Fruit fly (Drosophila melanogaster): ENCODE data around the gene CG6813.

The CG6813 gene

DNA sequence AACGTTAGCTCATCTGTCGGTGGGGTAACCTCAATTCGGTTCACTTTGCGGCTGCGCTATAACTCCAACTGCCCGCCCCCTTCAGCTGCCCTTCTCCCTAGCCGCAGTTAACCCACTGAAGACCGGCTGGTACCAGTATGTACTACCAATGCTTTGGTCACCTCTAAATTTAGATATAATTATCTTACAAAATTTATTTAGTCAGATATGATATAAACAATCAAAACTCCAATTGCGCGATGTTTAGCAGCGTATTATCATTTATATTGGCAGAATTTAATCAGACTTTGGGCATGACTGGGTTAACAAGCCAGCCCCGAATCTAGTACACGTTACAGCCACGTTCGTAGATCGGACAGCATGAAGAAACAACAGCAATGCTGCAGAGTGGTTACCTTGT, 35.3 kb upstream of the CG6813 start (continued):
- TF ChIP-seq Med (GFP tag): peak; percentile 84
- TF ChIP-seq oc (tag; optimal IDR thresholded peaks at IDR 0.05): peak; percentile 8
- TF ChIP-seq CG6683 (GFP tag; optimal IDR thresholded peaks at IDR 0.05): peak; percentile 7
- peak; percentile 44; the same call in 2 of the 3 replicates for TF ChIP-seq CG7357 (GFP tag; IDR thresholded peaks at IDR 0.05)
- TF ChIP-seq HLHmδ (GFP tag; optimal IDR thresholded peaks at IDR 0.05): no peak
- TF ChIP-seq crol (GFP tag; IDR thresholded peaks at IDR 0.05): peak; percentile 35
- peak; percentile 60 for TF ChIP-seq Ptx1 (GFP tag; IDR thresholded peaks at IDR 0.05)
- TF ChIP-seq CG17385 (GFP tag; optimal IDR thresholded peaks at IDR 0.05): peak; percentile 50
- TF ChIP-seq CG10267 (tag; optimal IDR thresholded peaks at IDR 0.05): peak; percentile 21
- TF ChIP-seq CG2712 (tag; optimal IDR thresholded peaks at IDR 0.05): peak; percentile 64
- TF ChIP-seq bowl (GFP tag; IDR thresholded peaks at IDR 0.05): peak; percentile 28; the same call in 1 of the 2 replicates
- TF ChIP-seq CG4424 (GFP tag; optimal IDR thresholded peaks at IDR 0.05): no peak
- TF ChIP-seq HHEX (GFP tag; optimal IDR thresholded peaks at IDR 0.05): peak; percentile 38
- TF ChIP-seq CG18262 (tag; optimal IDR thresholded peaks at IDR 0.05): peak; percentile 70
- TF ChIP-seq dmrt99B (tag; optimal IDR thresholded peaks at IDR 0.05): peak; percentile 80
- no peak for TF ChIP-seq sima (GFP tag; optimal IDR thresholded peaks at IDR 0.05)
- peak; percentile 8; the same call in 1 of the 2 replicates for TF ChIP-seq H2.0 (GFP tag; IDR thresholded peaks at IDR 0.05)
- TF ChIP-seq phol (tag; optimal IDR thresholded peaks at IDR 0.05): peak; percentile 52
- TF ChIP-seq nau (GFP tag; optimal IDR thresholded peaks at IDR 0.05): peak; percentile 27
- TF ChIP-seq crc (GFP tag; optimal IDR thresholded peaks at IDR 0.05): no peak
- no peak for TF ChIP-seq MBD-R2 (GFP tag; IDR thresholded peaks at IDR 0.05)
- TF ChIP-seq CG9817 (tag; optimal IDR thresholded peaks at IDR 0.05): peak; percentile 35
- no peak for TF ChIP-seq btn (GFP tag; optimal IDR thresholded peaks at IDR 0.05)
- TF ChIP-seq CG13287 (GFP tag; IDR thresholded peaks at IDR 0.05; ENCODE audit: partially characterized antibody): no peak
- peak in 1 of 2 experiments; percentile 19 for TF ChIP-seq dpn (GFP tag; optimal IDR thresholded peaks at IDR 0.05)
- peak; percentile 64 for TF ChIP-seq CG18599 (GFP tag; optimal IDR thresholded peaks at IDR 0.05)
- no peak for TF ChIP-seq hth (optimal IDR thresholded peaks at IDR 0.05)
- no peak for TF ChIP-seq CG6272 (GFP tag; IDR thresholded peaks at IDR 0.05)
- TF ChIP-seq row (GFP tag; IDR thresholded peaks at IDR 0.05): peak; percentile 64
- no peak for TF ChIP-seq her (GFP tag; optimal IDR thresholded peaks at IDR 0.05)
- TF ChIP-seq so (GFP tag; IDR thresholded peaks at IDR 0.05): peak; percentile 50; the same call in 1 of the 3 replicates
- TF ChIP-seq Jarid2 (GFP tag; optimal IDR thresholded peaks at IDR 0.05): peak; percentile 11
- no peak for TF ChIP-seq pros (GFP tag; optimal IDR thresholded peaks at IDR 0.05)
- TF ChIP-seq CG12659 (GFP tag; optimal IDR thresholded peaks at IDR 0.05): peak; percentile 54
- no peak for TF ChIP-seq Antp (GFP tag; optimal IDR thresholded peaks at IDR 0.05)
- 0 out of 2 replicates have a peak, but pooled peaks have one; percentile 13 for TF ChIP-seq Lim3 (GFP tag; IDR thresholded peaks at IDR 0.05)
- TF ChIP-seq disco-r (GFP tag; optimal IDR thresholded peaks at IDR 0.05): no peak
- TF ChIP-seq CG4854 (GFP tag; optimal IDR thresholded peaks at IDR 0.05): peak; percentile 8
- TF ChIP-seq unpg (GFP tag; optimal IDR thresholded peaks at IDR 0.05): peak; percentile 61
- no peak for TF ChIP-seq CG10321 (GFP tag; IDR thresholded peaks at IDR 0.05)
- peak; percentile 70 for TF ChIP-seq CG14441 (GFP tag; IDR thresholded peaks at IDR 0.05)
- TF ChIP-seq wdn (GFP tag; IDR thresholded peaks at IDR 0.05): no peak
- no peak for TF ChIP-seq maf-S (GFP tag; optimal IDR thresholded peaks at IDR 0.05)
- TF ChIP-seq CG12942 (GFP tag; optimal IDR thresholded peaks at IDR 0.05): no peak
- peak in 1 of 2 experiments; percentile 21 for TF ChIP-seq chif (GFP tag; optimal IDR thresholded peaks at IDR 0.05)
- peak; percentile 40 for TF ChIP-seq Sox100B (GFP tag; optimal IDR thresholded peaks at IDR 0.05)
- TF ChIP-seq stc (GFP tag; IDR thresholded peaks at IDR 0.05): peak; percentile 40; the same call in 1 of the 2 replicates
- TF ChIP-seq CG4820 (GFP tag; optimal IDR thresholded peaks at IDR 0.05): peak; percentile 30
- peak; percentile 52; the same call in 2 of the 3 replicates for TF ChIP-seq CG14050 (GFP tag; IDR thresholded peaks at IDR 0.05)
- TF ChIP-seq CG17328 (GFP tag; IDR thresholded peaks at IDR 0.05): peak; percentile 54; the same call in 1 of the 2 replicates
- TF ChIP-seq grn (GFP tag; optimal IDR thresholded peaks at IDR 0.05): no peak

Data from whole organism, embryonic.